Fruit fly (Drosophila melanogaster): ENCODE results near the gene CG12523.

Gene CG12523

dm6 chr3L:10827348-10827747 lies 26.4 kb downstream of the CG12523 start:
- no peak for TF ChIP-seq rn (GFP tag; IDR thresholded peaks at IDR 0.05)
- TF ChIP-seq CG12605 (GFP tag; IDR thresholded peaks at IDR 0.05) = no peak
- TF ChIP-seq Snoo (tag; optimal IDR thresholded peaks at IDR 0.05) = no peak
- no peak for TF ChIP-seq CG13204 (GFP tag; optimal IDR thresholded peaks at IDR 0.05)
- peak; percentile 31 for TF ChIP-seq CG8159 (tag; optimal IDR thresholded peaks at IDR 0.05)
- no peak for TF ChIP-seq gl (tag; optimal IDR thresholded peaks at IDR 0.05)
- no peak for TF ChIP-seq CG15710 (tag; optimal IDR thresholded peaks at IDR 0.05)
- TF ChIP-seq Pif1B (GFP tag; optimal IDR thresholded peaks at IDR 0.05) = no peak
- TF ChIP-seq D1 (tag; optimal IDR thresholded peaks at IDR 0.05) = no peak

DNA sequence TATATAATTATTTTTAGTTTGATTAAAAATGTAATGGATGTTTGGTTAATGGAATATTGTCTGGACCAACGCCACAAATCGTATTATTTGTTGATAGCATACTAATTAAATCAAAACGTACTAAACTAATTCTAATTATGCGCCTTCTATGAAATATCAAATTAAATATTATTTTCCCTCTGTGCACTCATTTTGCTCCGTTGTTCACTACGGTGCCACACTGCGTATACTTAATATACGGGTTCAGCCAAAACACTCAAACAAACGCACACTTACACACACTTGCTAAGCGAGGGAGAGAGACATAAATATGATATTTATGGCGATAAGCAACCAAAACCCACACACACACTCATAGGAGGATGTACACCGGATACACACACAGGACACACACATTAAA lies 28.2 kb downstream of the CG12523 start:
- TF ChIP-seq Snoo (tag; optimal IDR thresholded peaks at IDR 0.05) (no peak), CG12605 (GFP tag; IDR thresholded peaks at IDR 0.05) (no peak), Pif1A (GFP tag; optimal IDR thresholded peaks at IDR 0.05) (no peak), fd96Ca (GFP tag; IDR thresholded peaks at IDR 0.05) (no peak), gl (tag; optimal IDR thresholded peaks at IDR 0.05) (no peak)

DNA sequence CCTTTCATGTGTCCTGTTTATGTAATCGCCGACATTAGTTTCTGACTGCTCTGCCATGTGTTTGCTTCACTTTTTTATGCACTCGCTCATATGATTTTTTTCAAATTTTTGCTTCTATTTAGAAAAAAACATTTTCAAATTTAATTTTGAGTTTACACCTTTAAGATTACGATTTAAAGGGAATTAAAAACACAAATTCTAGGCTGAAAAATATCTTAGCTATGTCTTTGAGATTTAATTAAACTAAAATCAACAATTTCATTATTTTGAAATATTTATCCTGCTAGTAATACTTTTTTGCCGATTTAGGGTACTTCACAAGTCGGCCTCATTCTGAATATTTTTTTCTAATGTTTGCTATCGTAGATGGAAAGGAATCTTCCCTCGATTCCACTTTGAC lies 32.2 kb downstream of the CG12523 start:
- TF ChIP-seq D1 (tag; optimal IDR thresholded peaks at IDR 0.05) (no peak), CG17806 (tag; optimal IDR thresholded peaks at IDR 0.05) (no peak), fd96Ca (GFP tag; IDR thresholded peaks at IDR 0.05) (no peak), Snoo (tag; optimal IDR thresholded peaks at IDR 0.05) (no peak), CG9948 (tag; optimal IDR thresholded peaks at IDR 0.05) (no peak), CG12605 (GFP tag; IDR thresholded peaks at IDR 0.05) (no peak), CG14655 (GFP tag; optimal IDR thresholded peaks at IDR 0.05) (no peak), Pif1A (GFP tag; optimal IDR thresholded peaks at IDR 0.05) (no peak), CG4496 (GFP tag; IDR thresholded peaks at IDR 0.05) (no peak), CG8301 (tag; optimal IDR thresholded peaks at IDR 0.05) (no peak), CG32121 (GFP tag; IDR thresholded peaks at IDR 0.05) (no peak), rn (GFP tag; IDR thresholded peaks at IDR 0.05) (no peak), EcR (GFP tag; optimal IDR thresholded peaks at IDR 0.05) (no peak)

DNA sequence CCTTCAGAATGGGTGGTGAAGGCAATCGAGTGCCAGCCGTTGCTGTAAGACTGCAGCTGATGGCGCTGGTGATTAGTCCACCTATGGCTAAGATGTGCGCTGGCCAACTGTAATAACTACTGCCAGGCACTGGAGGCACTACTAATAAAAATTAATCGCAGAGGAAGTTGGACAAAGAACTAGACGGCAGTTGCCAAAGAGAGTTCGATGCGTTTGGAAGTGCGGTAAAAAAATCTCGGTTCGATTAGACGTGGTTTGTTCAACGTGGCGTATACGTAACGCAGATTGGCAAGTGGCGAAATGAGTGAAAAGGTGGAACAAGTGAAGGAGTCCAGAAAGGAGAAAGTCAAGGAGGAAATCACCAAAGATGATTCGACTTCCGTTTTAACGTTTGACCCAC lies 34.2 kb downstream of the CG12523 start, which contains the start of gene tna:
TSS of gene tna (plus strand) at position 301 of the 400 bp plus-strand sequence.
- TF ChIP-seq EcR (GFP tag; optimal IDR thresholded peaks at IDR 0.05) = no peak
- no peak for TF ChIP-seq CG14655 (GFP tag; optimal IDR thresholded peaks at IDR 0.05)
- TF ChIP-seq fd96Ca (GFP tag; IDR thresholded peaks at IDR 0.05) = no peak
- TF ChIP-seq CG15710 (tag; optimal IDR thresholded peaks at IDR 0.05) = no peak
- no peak for TF ChIP-seq CG8159 (tag; optimal IDR thresholded peaks at IDR 0.05)
- no peak for TF ChIP-seq CG34367 (tag; optimal IDR thresholded peaks at IDR 0.05)

dm6 chr3L:10837869-10838783 lies 37.1 kb downstream of the CG12523 start:
- TF ChIP-seq rn (GFP tag; IDR thresholded peaks at IDR 0.05) (0 out of 2 replicates have a peak, but pooled peaks have one; percentile 35), CG8159 (tag; optimal IDR thresholded peaks at IDR 0.05) (peak; percentile 68), CG9948 (tag; optimal IDR thresholded peaks at IDR 0.05) (peak; percentile 60), Pif1A (GFP tag; optimal IDR thresholded peaks at IDR 0.05) (peak; percentile 65), CG17806 (tag; optimal IDR thresholded peaks at IDR 0.05) (peak; percentile 78), CG15710 (tag; optimal IDR thresholded peaks at IDR 0.05) (peak; percentile 72), CG12605 (GFP tag; IDR thresholded peaks at IDR 0.05) (peak; percentile 73), EcR (GFP tag; optimal IDR thresholded peaks at IDR 0.05) (no peak), gl (tag; optimal IDR thresholded peaks at IDR 0.05) (peak; percentile 34), CG13204 (GFP tag; optimal IDR thresholded peaks at IDR 0.05) (no peak), CG14655 (GFP tag; optimal IDR thresholded peaks at IDR 0.05) (peak; percentile 68), Snoo (tag; optimal IDR thresholded peaks at IDR 0.05) (peak; percentile 60), CG8301 (tag; optimal IDR thresholded peaks at IDR 0.05) (peak; percentile 64), Pif1B (GFP tag; optimal IDR thresholded peaks at IDR 0.05) (peak; percentile 58), CG34367 (tag; optimal IDR thresholded peaks at IDR 0.05) (peak; percentile 58), CG32121 (GFP tag; IDR thresholded peaks at IDR 0.05) (peak; percentile 74), fd96Ca (GFP tag; IDR thresholded peaks at IDR 0.05) (peak; percentile 69; the same call in 2 of the 3 replicates), Ets98B (GFP tag; IDR thresholded peaks at IDR 0.05) (peak; percentile 78), D1 (tag; optimal IDR thresholded peaks at IDR 0.05) (no peak), CG10348 (GFP tag; IDR thresholded peaks at IDR 0.05) (no peak), CG4496 (GFP tag; IDR thresholded peaks at IDR 0.05) (peak; percentile 80)

dm6 chr3L:10840867-10841266 lies 39.9 kb downstream of the CG12523 start:
- TF ChIP-seq Pif1A (GFP tag; optimal IDR thresholded peaks at IDR 0.05) = no peak
- no peak for TF ChIP-seq CG14655 (GFP tag; optimal IDR thresholded peaks at IDR 0.05)
- TF ChIP-seq D1 (tag; optimal IDR thresholded peaks at IDR 0.05) = no peak
- TF ChIP-seq CG9948 (tag; optimal IDR thresholded peaks at IDR 0.05) = no peak
- no peak for TF ChIP-seq rn (GFP tag; IDR thresholded peaks at IDR 0.05)
- no peak for TF ChIP-seq CG8301 (tag; optimal IDR thresholded peaks at IDR 0.05)

All from whole organism, pupa.